Fruit fly (Drosophila melanogaster): ENCODE data around the gene Liprin-beta.

Gene Liprin-beta

DNA sequence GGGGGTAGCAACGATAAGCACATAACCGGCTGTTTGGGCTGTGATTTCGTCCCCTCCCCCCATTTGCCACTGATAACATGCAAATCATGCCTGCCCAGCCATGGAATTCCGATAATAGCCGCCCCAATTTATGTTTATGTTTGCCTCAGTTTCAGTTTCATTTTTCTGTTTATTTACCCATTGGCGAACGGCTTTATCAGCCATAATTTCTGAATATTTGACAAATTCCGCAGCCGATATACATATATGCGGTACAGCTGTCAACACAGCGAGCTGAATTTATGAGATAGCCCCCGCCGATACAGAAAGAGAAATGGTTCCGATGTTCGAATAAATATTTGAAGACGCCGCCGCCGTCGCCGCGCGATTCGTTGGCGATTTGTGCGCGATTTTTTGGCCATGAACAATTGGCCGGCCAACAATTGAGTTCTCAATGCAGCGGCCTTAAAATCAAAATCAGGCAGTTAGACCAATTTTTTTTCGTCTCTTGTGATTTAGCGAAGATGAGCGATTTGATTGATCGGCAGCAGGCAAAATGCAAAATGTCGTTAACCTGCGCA lies 23.8 kb upstream of the Liprin-beta start:
- TF ChIP-seq CG8478 (optimal IDR thresholded peaks at IDR 0.05) (no peak), CTCF (optimal IDR thresholded peaks at IDR 0.05) (no peak)

DNA sequence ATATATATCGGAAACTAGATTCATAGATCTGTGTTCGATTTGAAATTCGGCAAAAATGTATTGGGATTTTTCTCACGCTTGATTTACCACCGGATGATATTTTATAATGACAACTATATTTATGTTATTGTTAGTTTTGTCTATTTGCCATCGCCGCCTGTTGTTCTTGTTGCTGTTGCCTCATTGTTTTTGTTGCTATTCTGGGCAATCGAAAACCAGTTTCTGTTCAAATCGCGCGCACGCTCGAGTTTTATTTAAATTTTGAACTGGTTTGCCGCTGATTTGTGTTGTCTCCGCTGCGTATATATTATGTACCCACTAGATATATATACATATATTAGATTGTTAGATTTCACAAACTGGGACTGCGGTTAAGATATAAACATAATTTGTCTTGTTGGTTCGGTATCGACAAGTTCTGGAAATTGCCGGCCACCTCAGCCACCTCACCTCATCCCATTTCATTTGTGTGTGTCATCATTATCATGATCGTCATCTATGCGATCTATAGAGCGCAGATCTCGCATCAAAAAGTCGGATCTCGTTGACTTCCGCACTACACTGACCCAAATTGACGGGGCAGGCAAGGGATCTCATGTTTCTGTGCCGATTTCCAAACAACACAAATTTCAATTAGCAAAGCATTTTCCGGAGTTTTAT lies 22.2 kb upstream of the Liprin-beta start:
- TF ChIP-seq CG8478 (optimal IDR thresholded peaks at IDR 0.05) (no peak), CTCF (optimal IDR thresholded peaks at IDR 0.05) (no peak)

- no peak for TF ChIP-seq CTCF (optimal IDR thresholded peaks at IDR 0.05)
- TF ChIP-seq CG8478 (optimal IDR thresholded peaks at IDR 0.05), result no peak
Observed at dm6 chr3L:13494363-13495015, 18.6 kb upstream of the Liprin-beta start.

DNA sequence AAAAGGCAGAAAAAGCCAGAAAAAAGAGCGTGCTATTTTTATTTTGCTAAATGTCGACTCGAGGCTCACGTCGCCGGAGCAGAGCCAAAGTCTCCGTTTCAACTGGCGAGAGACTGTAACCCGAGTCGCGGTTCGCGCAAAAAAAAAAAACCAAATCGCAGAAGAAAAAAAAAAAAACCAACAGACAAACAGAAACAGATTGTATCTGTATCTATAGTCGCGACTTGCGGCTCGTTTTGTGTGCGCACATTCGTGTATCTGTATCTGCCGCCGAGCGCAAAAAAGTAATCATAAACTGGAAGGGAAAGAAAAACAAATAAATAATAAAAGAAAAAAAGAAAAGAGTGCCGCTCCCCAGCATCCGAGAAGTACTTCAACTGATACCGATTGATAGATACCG lies 18.0 kb upstream of the Liprin-beta start:
- TF ChIP-seq CG8478 (optimal IDR thresholded peaks at IDR 0.05) (no peak), CTCF (optimal IDR thresholded peaks at IDR 0.05) (no peak)

dm6 chr3L:13497720-13498355 lies 15.2 kb upstream of the Liprin-beta start:
- no peak for TF ChIP-seq CG8478 (optimal IDR thresholded peaks at IDR 0.05)
- TF ChIP-seq CTCF (optimal IDR thresholded peaks at IDR 0.05), result no peak

dm6 chr3L:13499531-13499930 lies 13.5 kb upstream of the Liprin-beta start:
- TF ChIP-seq CTCF (optimal IDR thresholded peaks at IDR 0.05) (no peak), CG8478 (optimal IDR thresholded peaks at IDR 0.05) (no peak)

DNA sequence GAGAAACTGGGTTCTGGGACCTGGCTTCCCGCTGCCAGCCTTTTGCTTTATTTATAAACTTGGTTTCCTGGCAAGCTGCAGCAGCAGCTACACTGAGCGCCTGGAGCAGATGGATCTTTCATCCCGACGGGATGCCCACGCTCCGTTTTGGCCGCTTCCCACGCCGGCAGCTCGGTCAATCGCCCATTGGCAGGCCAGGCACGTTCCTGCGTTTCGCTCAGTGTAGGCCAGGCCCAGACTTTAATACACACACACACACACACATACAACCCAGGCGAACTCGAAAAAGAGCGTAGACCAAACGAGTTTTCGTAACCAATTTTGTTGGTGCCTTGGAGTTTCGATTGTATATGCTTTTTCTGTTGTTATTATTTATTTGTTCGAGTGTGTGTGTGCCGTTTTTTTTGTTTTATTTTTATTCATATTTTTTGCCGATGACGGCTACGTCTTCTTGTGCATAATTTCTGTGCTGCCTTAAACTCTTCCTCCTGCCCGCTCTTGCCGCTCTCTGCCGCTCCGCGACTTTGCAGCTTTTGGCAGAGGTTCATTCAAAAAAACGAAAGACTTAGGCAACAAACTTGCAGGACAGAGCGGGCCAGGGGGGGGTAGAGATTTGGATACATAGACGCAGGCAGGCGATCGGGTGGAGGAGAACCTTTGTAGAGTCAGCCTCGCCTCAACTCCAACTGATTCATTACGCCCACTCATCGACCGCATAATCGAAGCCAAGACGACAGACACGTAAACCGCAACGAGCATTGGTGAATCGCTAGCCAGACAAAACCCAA lies 12.9 kb upstream of the Liprin-beta start:
- TF ChIP-seq CTCF (optimal IDR thresholded peaks at IDR 0.05), result no peak
- no peak for TF ChIP-seq CG8478 (optimal IDR thresholded peaks at IDR 0.05)

DNA sequence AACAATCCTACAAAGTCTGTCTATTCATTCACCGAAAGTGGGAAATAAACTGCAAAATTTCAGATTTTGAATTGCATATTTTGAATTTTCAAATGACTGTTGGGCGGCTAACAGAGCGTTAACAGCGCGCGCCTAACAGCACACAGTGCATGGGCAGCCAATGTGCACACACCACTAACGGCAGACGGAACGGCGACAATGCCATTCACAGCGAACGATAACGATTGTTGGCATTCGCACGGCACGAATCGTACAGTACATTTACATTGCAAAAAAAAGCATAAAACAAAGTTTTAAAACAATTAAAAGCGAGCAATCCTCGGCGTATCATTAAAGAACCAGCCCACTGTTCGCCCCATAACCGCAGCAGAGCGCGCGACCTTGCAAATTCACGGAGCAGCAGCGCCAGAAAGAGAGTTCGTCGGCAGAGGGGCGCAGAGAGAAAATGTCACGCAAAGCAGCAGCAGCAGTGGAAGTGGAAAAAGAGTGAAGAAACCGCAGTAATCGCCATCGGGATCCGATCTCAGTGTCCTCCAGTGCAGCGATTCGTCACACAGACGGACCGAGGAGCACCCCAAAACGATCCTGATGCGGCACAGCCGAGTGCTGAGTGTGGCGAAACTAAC lies 10.5 kb upstream of the Liprin-beta start, which contains the start of gene Spt20:
Spt20 (plus strand) TSS at position 224 of the 626 bp plus-strand sequence.
- TF ChIP-seq CG8478 (optimal IDR thresholded peaks at IDR 0.05) (no peak), CTCF (optimal IDR thresholded peaks at IDR 0.05) (peak; percentile 29 to 49)

- TF ChIP-seq CTCF (optimal IDR thresholded peaks at IDR 0.05) (no peak), CG8478 (optimal IDR thresholded peaks at IDR 0.05) (no peak)
Observed at dm6 chr3L:13503631-13504030, 9.4 kb upstream of the Liprin-beta start.

dm6 chr3L:13519555-13520284 lies 6.7 kb downstream of the Liprin-beta start, which contains the start of gene CG10710:
TSS of gene CG10710 (minus strand) at chr3L:13519605.
- TF ChIP-seq CTCF (optimal IDR thresholded peaks at IDR 0.05) (no peak), CG8478 (optimal IDR thresholded peaks at IDR 0.05) (no peak)
